Worm (Caenorhabditis elegans) whole organism, young adult: ENCODE measurements around the gene ocr-4.

ENCODE experiments used
- B0019.2 ChIP-seq: fragments of 200-800 bp; sonication (Bioruptor generic); conservative IDR thresholded peaks from 2 replicates; pipeline ENCODE4 v1.3.6; 2022; ENCODE audit warnings: missing genetic modification reagents, missing genetic modification characterization, missing compliant biosample characterization
- B0035.1 ChIP-seq: sonication (generic microtip); optimal IDR thresholded peaks from 2 replicates; lab custom pipeline; 2016; ENCODE audit warnings: missing genetic modification characterization, mild to moderate bottlenecking, missing compliant biosample characterization, missing genotype, missing genetic modification reagents
- C17E4.6 ChIP-seq: fragments of 200-800 bp; sonication (Bioruptor generic); IDR thresholded peaks from 2 replicates; pipeline ENCODE4 v1.3.6; 2022; ENCODE audit warnings: missing genetic modification reagents, missing genetic modification characterization, missing compliant biosample characterization
- D2030.7 ChIP-seq: fragments of 200-800 bp; sonication (Bioruptor generic); IDR thresholded peaks from 2 replicates; pipeline ENCODE4 v1.3.6; 2022; ENCODE audit warnings: missing genetic modification reagents, missing genetic modification characterization, missing compliant biosample characterization
- F22D6.2 ChIP-seq: sonication (generic microtip); optimal IDR thresholded peaks from 2 replicates; lab custom pipeline; 2016; ENCODE audit warnings: mild to moderate bottlenecking, missing genetic modification characterization, missing compliant biosample characterization
- F23B12.7 ChIP-seq: sonication (generic microtip); optimal IDR thresholded peaks from 2 replicates; lab custom pipeline; 2017; ENCODE audit warnings: missing genetic modification characterization, mild to moderate bottlenecking, missing compliant biosample characterization, antibody characterized with exemption, moderate library complexity; ENCODE audit not compliant: insufficient read depth
- F33H1.4 ChIP-seq: fragments of 200-800 bp; sonication (Bioruptor generic); IDR thresholded peaks from 2 replicates; pipeline ENCODE4 v1.3.6; 2022; ENCODE audit warnings: missing genetic modification reagents, missing genetic modification characterization, missing compliant biosample characterization
- F55B11.4 ChIP-seq: sonication (generic microtip); optimal IDR thresholded peaks from 2 replicates; lab custom pipeline; 2016; ENCODE audit warnings: missing compliant biosample characterization, missing genetic modification characterization, borderline replicate concordance; ENCODE audit not compliant: insufficient read depth
- K11D2.4 ChIP-seq: fragments of 200-800 bp; sonication (Bioruptor generic); IDR thresholded peaks from 2 replicates; pipeline ENCODE4 v1.3.6; 2022; ENCODE audit warnings: missing genetic modification reagents, missing genetic modification characterization, missing compliant biosample characterization
- T26A5.8 ChIP-seq: sonication (generic microtip); optimal IDR thresholded peaks from 2 replicates; lab custom pipeline; 2016; ENCODE audit warnings: missing genetic modification characterization, missing compliant biosample characterization
- Y53F4B.3 ChIP-seq: fragments of 200-800 bp; sonication (Bioruptor generic); IDR thresholded peaks from 2 replicates; pipeline ENCODE4 v1.3.6; 2022; ENCODE audit warnings: missing genetic modification reagents, missing genetic modification characterization, missing compliant biosample characterization
- Y95B8A.8 ChIP-seq: fragments of 200-800 bp; sonication (Bioruptor generic); IDR thresholded peaks from 2 replicates; pipeline ENCODE4 v1.3.6; 2022; ENCODE audit warnings: missing genetic modification reagents, missing genetic modification characterization, missing compliant biosample characterization
- ZK185.1 ChIP-seq: sonication (generic microtip); optimal IDR thresholded peaks from 2 replicates; lab custom pipeline; 2016; ENCODE audit warnings: mild to moderate bottlenecking, missing genetic modification characterization, missing compliant biosample characterization; ENCODE audit not compliant: poor library complexity, severe bottlenecking
- atf-7 ChIP-seq: sonication (generic microtip); optimal IDR thresholded peaks from 2 replicates; lab custom pipeline; 2017; ENCODE audit warnings: mild to moderate bottlenecking, missing genetic modification characterization, missing compliant biosample characterization
- attf-6 ChIP-seq: fragments of 200-800 bp; sonication (Bioruptor generic); IDR thresholded peaks from 2 replicates; pipeline ENCODE4 v1.3.6; 2022; ENCODE audit warnings: missing genetic modification reagents, missing genetic modification characterization, missing compliant biosample characterization
- ceh-79 ChIP-seq: sonication (generic microtip); optimal IDR thresholded peaks from 2 replicates; lab custom pipeline; 2017; ENCODE audit warnings: mild to moderate bottlenecking, missing genetic modification characterization, missing compliant biosample characterization
- ceh-91 ChIP-seq: fragments of 200-800 bp; sonication (Bioruptor generic); IDR thresholded peaks from 2 replicates; pipeline ENCODE4 v1.3.6; 2022; ENCODE audit warnings: missing genetic modification reagents, missing genetic modification characterization, missing compliant biosample characterization
- dpff-1 ChIP-seq: sonication (generic microtip); optimal IDR thresholded peaks from 2 replicates; lab custom pipeline; 2017; ENCODE audit warnings: mild to moderate bottlenecking, missing genetic modification characterization, missing compliant biosample characterization
- egrh-3 ChIP-seq: fragments of 200-800 bp; sonication (Bioruptor generic); IDR thresholded peaks from 2 replicates; pipeline ENCODE4 v1.3.6; 2022; ENCODE audit warnings: missing genetic modification reagents, missing genetic modification characterization, missing compliant biosample characterization
- ets-4 ChIP-seq: fragments of 200-800 bp; sonication (Bioruptor generic); optimal IDR thresholded peaks from 2 replicates; lab custom pipeline; 2018; ENCODE audit warnings: mild to moderate bottlenecking, missing genetic modification characterization, missing compliant biosample characterization
- fkh-3 ChIP-seq: sonication (generic microtip); optimal IDR thresholded peaks from 2 replicates; lab custom pipeline; 2016; ENCODE audit warnings: mild to moderate bottlenecking, missing genetic modification characterization, missing compliant biosample characterization
- hlh-26 ChIP-seq: fragments of 200-800 bp; sonication (Bioruptor generic); conservative IDR thresholded peaks from 2 replicates; pipeline ENCODE4 v1.3.6; 2022; ENCODE audit warnings: missing genetic modification reagents, missing genetic modification characterization, missing compliant biosample characterization
- hmg-20 ChIP-seq: fragments of 200-800 bp; sonication (Bioruptor generic); IDR thresholded peaks from 2 replicates; pipeline ENCODE4 v1.3.6; 2022; ENCODE audit warnings: missing genetic modification reagents, missing genetic modification characterization, missing compliant biosample characterization
- hsf-1 ChIP-seq: fragments of 200-800 bp; sonication (Bioruptor generic); IDR thresholded peaks from 2 replicates; pipeline ENCODE4 v1.3.6; 2022; ENCODE audit warnings: missing genetic modification reagents, missing genetic modification characterization, missing compliant biosample characterization
- lin-35 ChIP-seq, 3 experiments: fragments of 150-350 bp in 2 of 3; sonication (generic microtip) in 1 of 3; optimal IDR thresholded peaks; 2 replicates each; lab custom pipeline; 2014 to 2018; ENCODE audit warnings: missing biosample characterization in 3 of 3, missing genetic modification characterization in 3 of 3, missing genetic modification reagents in 3 of 3
- lin-40 ChIP-seq: sonication (generic microtip); optimal IDR thresholded peaks from 2 replicates; lab custom pipeline; 2016; ENCODE audit warnings: missing genetic modification characterization, mild to moderate bottlenecking, missing compliant biosample characterization, missing genotype, missing genetic modification reagents
- mcd-1 ChIP-seq: fragments of 200-800 bp; sonication (Bioruptor generic); IDR thresholded peaks from 2 replicates; pipeline ENCODE4 v1.3.6; 2022; ENCODE audit warnings: missing genetic modification reagents, missing genetic modification characterization, missing compliant biosample characterization
- mel-28 ChIP-seq: sonication (generic microtip); optimal IDR thresholded peaks from 2 replicates; lab custom pipeline; 2016; ENCODE audit warnings: borderline replicate concordance, mild to moderate bottlenecking, missing genetic modification characterization, missing compliant biosample characterization
- mxl-1 ChIP-seq: sonication (generic microtip); optimal IDR thresholded peaks from 2 replicates; lab custom pipeline; 2016; ENCODE audit warnings: missing genetic modification characterization, missing compliant biosample characterization
- nhr-120 ChIP-seq: fragments of 200-800 bp; sonication (Bioruptor generic); IDR thresholded peaks from 2 replicates; pipeline ENCODE4 v1.3.6; 2022; ENCODE audit warnings: missing genetic modification characterization, missing compliant biosample characterization
- nhr-179 ChIP-seq: sonication (generic microtip); optimal IDR thresholded peaks from 2 replicates; lab custom pipeline; 2016; ENCODE audit warnings: mild to moderate bottlenecking, missing genetic modification characterization, missing compliant biosample characterization
- nhr-27 ChIP-seq: fragments of 200-800 bp; sonication (Bioruptor generic); optimal IDR thresholded peaks from 2 replicates; lab custom pipeline; 2018; ENCODE audit warnings: mild to moderate bottlenecking, missing genetic modification characterization, moderate library complexity, missing compliant biosample characterization
- rcor-1 ChIP-seq: fragments of 200-800 bp; sonication (Bioruptor generic); IDR thresholded peaks from 2 replicates; pipeline ENCODE4 v1.3.6; 2022; ENCODE audit warnings: missing genetic modification reagents, missing genetic modification characterization, missing compliant biosample characterization
- rec-8 ChIP-seq, 2 experiments: sonication (generic microtip); optimal IDR thresholded peaks; 2 replicates each; lab custom pipeline; 2016; ENCODE audit warnings: mild to moderate bottlenecking in 2 of 2, missing genetic modification characterization in 2 of 2, missing genetic modification reagents in 2 of 2, missing genotype in 2 of 2, missing biosample characterization in 1 of 2, missing compliant biosample characterization in 1 of 2, moderate library complexity in 1 of 2
- repo-1 ChIP-seq: sonication (generic microtip); optimal IDR thresholded peaks from 2 replicates; lab custom pipeline; 2017; ENCODE audit warnings: mild to moderate bottlenecking, missing genetic modification characterization, missing compliant biosample characterization
- sdz-38 ChIP-seq: sonication (generic microtip); optimal IDR thresholded peaks from 2 replicates; lab custom pipeline; 2016; ENCODE audit warnings: missing genotype, missing genetic modification characterization, missing compliant biosample characterization
- sea-2 ChIP-seq: fragments of 200-800 bp; sonication (Bioruptor generic); IDR thresholded peaks from 2 replicates; pipeline ENCODE4 v1.3.6; 2022; ENCODE audit warnings: missing genetic modification characterization, missing compliant biosample characterization
- snpc-1.1 ChIP-seq: sonication (generic microtip); optimal IDR thresholded peaks from 2 replicates; lab custom pipeline; 2017; ENCODE audit warnings: missing genetic modification characterization, mild to moderate bottlenecking, missing compliant biosample characterization, antibody characterized with exemption, moderate library complexity, missing genotype, missing genetic modification reagents; ENCODE audit not compliant: insufficient read depth
- snpc-1.3 ChIP-seq: sonication (generic microtip); optimal IDR thresholded peaks from 2 replicates; lab custom pipeline; 2017; ENCODE audit warnings: missing genetic modification characterization, mild to moderate bottlenecking, missing compliant biosample characterization, antibody characterized with exemption, moderate library complexity, missing genotype, missing genetic modification reagents; ENCODE audit not compliant: insufficient read depth
- snpc-4 ChIP-seq, 5 experiments: fragments of 150-350 bp in 1 of 5; sonication (generic microtip) in 4 of 5; optimal IDR thresholded peaks; 2 replicates each; lab custom pipeline; 2014 to 2018; ENCODE audit warnings: missing genetic modification characterization in 5 of 5, missing biosample characterization in 3 of 5, antibody characterized with exemption in 2 of 5, mild to moderate bottlenecking in 2 of 5, missing compliant biosample characterization in 2 of 5, missing genotype in 2 of 5, moderate library complexity in 2 of 5, missing genetic modification reagents in 1 of 5
- tbp1 ChIP-seq: fragments of 200-800 bp; sonication (Bioruptor generic); optimal IDR thresholded peaks from 2 replicates; lab custom pipeline; 2018; ENCODE audit warnings: mild to moderate bottlenecking, missing genetic modification characterization, missing compliant biosample characterization
- tbx-9 ChIP-seq: sonication (generic microtip); optimal IDR thresholded peaks from 2 replicates; lab custom pipeline; 2016; ENCODE audit warnings: borderline replicate concordance, missing genetic modification characterization, inconsistent platforms, missing compliant biosample characterization
- tlf-1 ChIP-seq: fragments of 200-800 bp; sonication (Bioruptor generic); optimal IDR thresholded peaks from 2 replicates; lab custom pipeline; 2018; ENCODE audit warnings: mild to moderate bottlenecking, missing genetic modification characterization, missing compliant biosample characterization
- unc-62 ChIP-seq: fragments of 150-350 bp; optimal IDR thresholded peaks from 2 replicates; lab custom pipeline; 2014; ENCODE audit warnings: missing biosample characterization, missing genetic modification reagents, missing genetic modification characterization
- zim-3 ChIP-seq: sonication (generic microtip); optimal IDR thresholded peaks from 2 replicates; lab custom pipeline; 2017; ENCODE audit warnings: mild to moderate bottlenecking, missing genetic modification characterization, moderate library complexity, missing compliant biosample characterization
- ztf-22 ChIP-seq: fragments of 200-800 bp; sonication (Bioruptor generic); optimal IDR thresholded peaks from 2 replicates; lab custom pipeline; 2018; ENCODE audit warnings: mild to moderate bottlenecking, missing genetic modification characterization, moderate library complexity, missing compliant biosample characterization
- ztf-25 ChIP-seq: fragments of 200-800 bp; sonication (Bioruptor generic); IDR thresholded peaks from 2 replicates; pipeline ENCODE4 v1.3.6; 2022; ENCODE audit warnings: missing genetic modification reagents, missing genetic modification characterization, missing compliant biosample characterization
- ztf-26 ChIP-seq: sonication (generic microtip); optimal IDR thresholded peaks from 2 replicates; lab custom pipeline; 2017; ENCODE audit warnings: missing genetic modification characterization, missing compliant biosample characterization

Gene ocr-4

DNA sequence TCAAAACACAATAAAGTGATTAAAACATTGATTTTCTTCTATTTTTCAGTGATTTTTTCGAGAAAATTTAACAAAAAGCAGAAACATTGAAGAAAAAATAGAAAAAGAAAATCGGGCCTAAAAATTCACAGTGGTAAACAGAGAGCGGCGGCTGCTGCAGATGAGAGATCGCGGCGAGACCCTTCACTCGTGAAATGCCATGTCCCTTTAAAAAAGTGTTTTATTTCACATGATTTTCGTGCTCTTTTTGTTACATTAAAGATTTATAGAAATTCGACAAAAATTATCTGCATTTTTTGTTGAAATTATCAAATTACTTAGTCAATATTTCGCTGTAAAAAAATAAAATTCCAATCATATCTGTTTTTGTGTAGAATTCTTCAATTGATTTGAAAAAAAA is 18.6 kb downstream of the ocr-4 start:
- TF ChIP-seq fkh-3 (no peak), attf-6 (GFP tag; lab: Robert Waterston, UW) (no peak), dpff-1 (tag; lab: Kevin White, UChicago) (no peak), mel-28 (tag; lab: Kevin White, UChicago) (no peak), F33H1.4 (GFP tag; lab: Robert Waterston, UW) (peak; percentile 89), tbx-9 (no peak), nhr-27 (no peak), ztf-26 (peak; percentile 40), snpc-4 (GFP tag; optimal IDR thresholded peaks at IDR 0.05; lab: Kevin White, UChicago) (peak; percentile 80), snpc-4 (tag; optimal IDR thresholded peaks at IDR 0.05; lab: Kevin White, UChicago) (peak; percentile 70 to 79 (median 76)), zim-3 (tag; lab: Kevin White, UChicago) (no peak), Y95B8A.8 (no peak), hmg-20 (GFP tag; lab: Robert Waterston, UW) (no peak), Y53F4B.3 (GFP tag; lab: Robert Waterston, UW) (no peak), ceh-79 (tag; lab: Kevin White, UChicago) (no peak), rec-8 (tag; optimal IDR thresholded peaks at IDR 0.05; lab: Kevin White, UChicago) (no peak), tbp1 (GFP tag; lab: Kevin White, UChicago) (peak; percentile 49), hlh-26 (GFP tag; lab: Robert Waterston, UW) (no peak), B0019.2 (GFP tag; lab: Robert Waterston, UW) (no peak), F55B11.4 (tag; lab: Kevin White, UChicago) (no peak), D2030.7 (GFP tag; lab: Robert Waterston, UW) (no peak), ceh-91 (GFP tag; lab: Robert Waterston, UW) (0 out of 2 replicates have a peak, but pooled peaks have one; percentile 18), ztf-25 (GFP tag; lab: Robert Waterston, UW) (no peak), hsf-1 (no peak), snpc-1.1 (peak; percentile 52), mcd-1 (GFP tag; lab: Robert Waterston, UW) (peak; percentile 42; the same call in 1 of the 2 replicates), ets-4 (GFP tag; lab: Kevin White, UChicago) (no peak), lin-40 (tag; lab: Kevin White, UChicago) (peak; percentile 49), rcor-1 (GFP tag; lab: Robert Waterston, UW) (no peak), F22D6.2 (tag; lab: Kevin White, UChicago) (no peak), F23B12.7 (tag; lab: Kevin White, UChicago) (peak; percentile 51), mxl-1 (tag; lab: Kevin White, UChicago) (no peak), lin-35 (GFP tag; optimal IDR thresholded peaks at IDR 0.05; lab: Kevin White, UChicago) (peak in 1 of 3 experiments; percentile 70), ZK185.1 (peak; percentile 1), ztf-22 (GFP tag; lab: Kevin White, UChicago) (no peak), sea-2 (GFP tag; lab: Robert Waterston, UW) (no peak), C17E4.6 (GFP tag; lab: Robert Waterston, UW) (no peak), unc-62 (GFP tag; lab: Kevin White, UChicago) (no peak), nhr-120 (GFP tag; lab: Robert Waterston, UW) (no peak), snpc-1.3 (tag; lab: Kevin White, UChicago) (peak; percentile 70), egrh-3 (GFP tag; lab: Robert Waterston, UW) (no peak), K11D2.4 (GFP tag; lab: Robert Waterston, UW) (no peak), tlf-1 (GFP tag; lab: Kevin White, UChicago) (no peak), T26A5.8 (tag; lab: Kevin White, UChicago) (no peak), atf-7 (tag; lab: Kevin White, UChicago) (no peak), nhr-179 (tag; lab: Kevin White, UChicago) (no peak), repo-1 (peak; percentile 29), sdz-38 (tag; lab: Kevin White, UChicago) (no peak), B0035.1 (tag; lab: Kevin White, UChicago) (no peak)
